Worm (Caenorhabditis elegans) whole organism, L2 larva: ENCODE data around the gene cpf-2.
"Not testable (repeated sequence)": the region's sequence is repeated elsewhere in the genome, so short reads cannot be mapped to it uniquely, and the experiment has no call there.

Source experiments
- C34F6.9 ChIP-seq: fragments of 150-350 bp; optimal IDR thresholded peaks from 2 replicates; lab custom pipeline; 2014; ENCODE audit warnings: missing biosample characterization, missing genetic modification characterization
- F13H6.1 ChIP-seq: sonication (generic microtip); optimal IDR thresholded peaks from 2 replicates; lab custom pipeline; 2016; ENCODE audit warnings: missing genetic modification characterization, missing compliant biosample characterization
- Y55F3AM.14 ChIP-seq: fragments of 200-800 bp; sonication (Bioruptor generic); optimal IDR thresholded peaks from 2 replicates; lab custom pipeline; 2018; ENCODE audit warnings: mild to moderate bottlenecking, missing genetic modification characterization, missing compliant biosample characterization
- blmp-1 ChIP-seq: sonication (generic microtip); optimal IDR thresholded peaks from 2 replicates; lab custom pipeline; 2017; ENCODE audit warnings: missing genetic modification characterization, mild to moderate bottlenecking, missing compliant biosample characterization, antibody characterized with exemption, moderate library complexity; ENCODE audit not compliant: insufficient read depth
- ceh-16 ChIP-seq: fragments of 150-350 bp; optimal IDR thresholded peaks from 2 replicates; lab custom pipeline; 2014; ENCODE audit warnings: missing biosample characterization, missing genetic modification characterization
- crh-2 ChIP-seq: sonication (generic microtip); optimal IDR thresholded peaks from 2 replicates; lab custom pipeline; 2017; ENCODE audit warnings: missing biosample characterization, missing genetic modification characterization
- egl-27 ChIP-seq: sonication (generic microtip); optimal IDR thresholded peaks from 3 replicates; lab custom pipeline; 2017; ENCODE audit warnings: missing biosample characterization, missing genetic modification reagents, missing genetic modification characterization
- elt-1 ChIP-seq: fragments of 150-350 bp; optimal IDR thresholded peaks from 2 replicates; lab custom pipeline; 2014; ENCODE audit warnings: missing biosample characterization, missing genetic modification characterization
- fos-1 ChIP-seq: fragments of 150-350 bp; optimal IDR thresholded peaks from 2 replicates; lab custom pipeline; 2014; ENCODE audit warnings: missing biosample characterization, missing genetic modification characterization
- gmeb-1 ChIP-seq: fragments of 150-350 bp; optimal IDR thresholded peaks from 2 replicates; lab custom pipeline; 2014; ENCODE audit warnings: missing biosample characterization, missing genetic modification characterization
- lin-13 ChIP-seq: fragments of 150-350 bp; optimal IDR thresholded peaks from 2 replicates; lab custom pipeline; 2014; ENCODE audit warnings: missing biosample characterization, missing genetic modification reagents, missing genetic modification characterization
- lsy-2 ChIP-seq, 2 experiments: fragments of 150-350 bp in 1 of 2; sonication (generic microtip) in 1 of 2; optimal IDR thresholded peaks; 2 replicates each; lab custom pipeline; 2014 to 2017; ENCODE audit warnings: missing biosample characterization in 2 of 2, missing genetic modification characterization in 2 of 2
- mab-5 ChIP-seq: fragments of 150-350 bp; optimal IDR thresholded peaks from 2 replicates; lab custom pipeline; 2014; ENCODE audit warnings: missing biosample characterization, missing genetic modification characterization
- nhr-10 ChIP-seq: sonication (generic microtip); optimal IDR thresholded peaks from 2 replicates; lab custom pipeline; 2017; ENCODE audit warnings: missing biosample characterization, missing genetic modification characterization
- nhr-129 ChIP-seq: fragments of 150-350 bp; optimal IDR thresholded peaks from 2 replicates; lab custom pipeline; 2014; ENCODE audit warnings: missing biosample characterization, missing genetic modification characterization
- nhr-21 ChIP-seq: fragments of 150-350 bp; optimal IDR thresholded peaks from 2 replicates; lab custom pipeline; 2014; ENCODE audit warnings: missing biosample characterization, missing genetic modification characterization
- nhr-23 ChIP-seq: fragments of 150-350 bp; optimal IDR thresholded peaks from 2 replicates; lab custom pipeline; 2014; ENCODE audit warnings: missing biosample characterization, missing genetic modification reagents, missing genetic modification characterization
- nhr-25 ChIP-seq: fragments of 150-350 bp; sonication (generic microtip); optimal IDR thresholded peaks from 3 replicates; lab custom pipeline; 2014; ENCODE audit warnings: missing biosample characterization, missing genetic modification characterization
- nhr-6 ChIP-seq: fragments of 150-350 bp; optimal IDR thresholded peaks from 2 replicates; lab custom pipeline; 2014; ENCODE audit warnings: missing biosample characterization, missing genetic modification characterization
- peb-1 ChIP-seq: fragments of 150-350 bp; optimal IDR thresholded peaks from 2 replicates; lab custom pipeline; 2014; ENCODE audit warnings: missing biosample characterization, missing genetic modification characterization
- sem-4 ChIP-seq: fragments of 150-350 bp; optimal IDR thresholded peaks from 2 replicates; lab custom pipeline; 2014; ENCODE audit warnings: missing biosample characterization, missing genetic modification reagents, missing genetic modification characterization
- skn-1 ChIP-seq: sonication (generic microtip); optimal IDR thresholded peaks from 2 replicates; lab custom pipeline; 2017; ENCODE audit warnings: missing biosample characterization, missing genetic modification characterization
- sma-3 ChIP-seq: sonication (generic microtip); optimal IDR thresholded peaks from 2 replicates; lab custom pipeline; 2016; ENCODE audit warnings: missing genetic modification reagents, missing genetic modification characterization, missing compliant biosample characterization
- sma-9 ChIP-seq, 2 experiments: fragments of 150-350 bp in 1 of 2; sonication (generic microtip) in 1 of 2; optimal IDR thresholded peaks; 2 replicates each; lab custom pipeline; 2014 to 2016; ENCODE audit warnings: missing genetic modification characterization in 2 of 2, mild to moderate bottlenecking in 1 of 2, missing biosample characterization in 1 of 2, missing compliant biosample characterization in 1 of 2, missing genetic modification reagents in 1 of 2, moderate library complexity in 1 of 2
- snpc-4 ChIP-seq: fragments of 150-350 bp; optimal IDR thresholded peaks from 2 replicates; lab custom pipeline; 2014; ENCODE audit warnings: missing biosample characterization, missing genetic modification characterization
- unc-39 ChIP-seq: fragments of 150-350 bp; optimal IDR thresholded peaks from 2 replicates; lab custom pipeline; 2014; ENCODE audit warnings: missing biosample characterization, missing genetic modification characterization
- unc-55 ChIP-seq: fragments of 150-350 bp; sonication (generic microtip); optimal IDR thresholded peaks from 3 replicates; lab custom pipeline; 2014; ENCODE audit warnings: missing biosample characterization, missing genetic modification reagents, missing genetic modification characterization
- ztf-11 ChIP-seq: sonication (generic microtip); optimal IDR thresholded peaks from 2 replicates; lab custom pipeline; 2017; ENCODE audit warnings: missing biosample characterization, missing genetic modification characterization
- ztf-4 ChIP-seq: fragments of 150-350 bp; optimal IDR thresholded peaks from 2 replicates; lab custom pipeline; 2014; ENCODE audit warnings: missing biosample characterization, missing genetic modification characterization

The cpf-2 gene

DNA sequence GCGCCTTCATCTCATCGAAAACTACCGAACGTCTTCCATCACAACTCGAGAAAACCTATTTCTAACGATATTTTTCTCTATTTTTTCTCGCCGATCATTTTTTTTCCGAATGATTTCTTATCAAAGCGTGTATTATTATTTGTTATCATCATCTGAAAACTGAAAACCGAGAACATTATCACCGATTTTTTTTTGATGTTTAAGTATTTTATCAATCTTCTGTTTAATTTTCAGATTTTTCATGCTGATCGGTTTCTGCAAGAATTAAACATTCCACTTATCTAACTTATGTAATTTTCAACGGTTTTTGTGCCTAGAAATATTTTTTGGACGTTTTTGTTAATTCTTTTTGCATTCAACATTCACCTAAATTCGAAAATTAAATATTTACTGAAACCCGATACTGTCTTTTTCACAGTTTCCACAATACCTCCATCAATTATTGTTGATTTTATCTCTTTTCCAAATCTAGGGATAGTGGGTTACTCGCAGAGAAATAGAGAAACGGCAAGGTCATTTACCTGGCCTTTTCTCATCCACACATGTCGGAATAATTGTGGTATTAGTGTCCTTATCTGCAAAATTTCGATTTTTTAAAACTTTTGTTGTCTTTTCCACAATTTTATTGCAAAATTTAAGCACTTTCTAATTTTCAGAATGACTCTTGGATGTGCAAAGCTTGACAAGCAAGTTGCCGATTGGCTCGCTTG, 30.2 kb upstream of the cpf-2 start, which contains the start of gene pgm-2:
Gene pgm-2, plus strand, starts transcription at position 657 of the 710 bp plus-strand sequence.
- TF ChIP-seq nhr-25 (peak; percentile 16), mab-5 (tag; lab: Kevin White, UChicago) (no peak), lin-13 (GFP tag; lab: Kevin White, UChicago) (no peak), nhr-23 (tag; lab: Kevin White, UChicago) (no peak), gmeb-1 (tag; lab: Kevin White, UChicago) (no peak), fos-1 (tag; lab: Kevin White, UChicago) (peak; percentile 62), elt-1 (tag; lab: Kevin White, UChicago) (no peak), unc-39 (tag; lab: Kevin White, UChicago) (no peak), nhr-21 (tag; lab: Kevin White, UChicago) (no peak), nhr-129 (no peak), Y55F3AM.14 (GFP tag; lab: Kevin White, UChicago) (no peak), sma-3 (GFP tag; lab: Kevin White, UChicago) (peak; percentile 6), ztf-11 (tag; lab: Kevin White, UChicago) (no peak), ceh-16 (tag; lab: Kevin White, UChicago) (peak; percentile 27)

ce11 chrIII:13296289-13296874, 27.7 kb upstream of the cpf-2 start, which contains the start of gene npp-18:
TSS of gene npp-18 (plus strand) at chrIII:13296853.
- TF ChIP-seq F13H6.1 (tag; lab: Kevin White, UChicago) (peak; percentile 61), C34F6.9 (tag; lab: Kevin White, UChicago) (peak; percentile 51), lin-13 (GFP tag; lab: Kevin White, UChicago) (peak; percentile 74), gmeb-1 (tag; lab: Kevin White, UChicago) (peak; percentile 78), sma-9 (GFP tag; optimal IDR thresholded peaks at IDR 0.05; lab: Kevin White, UChicago) (peak; percentile 63), unc-55 (GFP tag; lab: Kevin White, UChicago) (peak; percentile 58), sem-4 (tag; lab: Kevin White, UChicago) (peak; percentile 38), blmp-1 (peak; percentile 45), snpc-4 (tag; lab: Kevin White, UChicago) (peak; percentile 17), fos-1 (tag; lab: Kevin White, UChicago) (peak; percentile 33), sma-3 (GFP tag; lab: Kevin White, UChicago) (peak; percentile 56), lsy-2 (tag; optimal IDR thresholded peaks at IDR 0.05; lab: Kevin White, UChicago) (peak in 1 of 2 experiments; percentile 77), crh-2 (peak; percentile 60)
- TF ChIP-seq sma-9 (tag; optimal IDR thresholded peaks at IDR 0.05; lab: Kevin White, UChicago): not testable (repeated sequence)

- TF ChIP-seq lsy-2 (tag; optimal IDR thresholded peaks at IDR 0.05; lab: Kevin White, UChicago) (peak in 1 of 2 experiments; percentile 37), sma-3 (GFP tag; lab: Kevin White, UChicago) (peak; percentile 8)
Observed at ce11 chrIII:13292971-13293514, 24.4 kb upstream of the cpf-2 start, which contains the start of gene set-25. TSS of gene set-25 (minus strand) at chrIII:13293090.

DNA sequence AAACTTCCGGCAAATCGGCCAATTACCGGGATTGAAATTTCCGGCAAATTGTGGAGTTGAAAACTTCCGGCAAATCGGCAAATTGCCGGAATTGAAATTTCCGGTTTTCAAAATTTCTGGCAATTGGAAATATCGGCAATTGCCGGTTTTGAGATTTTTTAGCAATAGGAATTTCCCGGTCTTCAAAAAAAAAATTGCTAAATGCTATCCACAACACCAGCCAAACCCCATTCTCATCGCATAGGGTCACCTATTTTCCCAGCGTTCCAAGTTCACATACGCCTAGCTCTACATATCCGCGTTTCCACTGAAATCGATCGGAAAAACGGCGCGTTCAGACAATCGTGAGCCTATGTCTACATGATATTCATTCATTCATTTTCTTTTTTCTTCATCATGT, 16.7 kb upstream of the cpf-2 start, which contains the start of gene F56A8.8:
Gene F56A8.8, plus strand, starts transcription at position 301 of the 400 bp plus-strand sequence.
- TF ChIP-seq egl-27 (tag; lab: Kevin White, UChicago): no peak
- no peak for TF ChIP-seq ztf-4
- TF ChIP-seq elt-1 (tag; lab: Kevin White, UChicago): no peak
- no peak for TF ChIP-seq blmp-1
- TF ChIP-seq sma-3 (GFP tag; lab: Kevin White, UChicago): no peak
- TF ChIP-seq sma-9 (GFP tag; optimal IDR thresholded peaks at IDR 0.05; lab: Kevin White, UChicago): no peak
- TF ChIP-seq sma-9 (tag; optimal IDR thresholded peaks at IDR 0.05; lab: Kevin White, UChicago): no peak
- TF ChIP-seq mab-5 (tag; lab: Kevin White, UChicago): no peak
- no peak for TF ChIP-seq peb-1
- TF ChIP-seq nhr-10 (tag; lab: Kevin White, UChicago): no peak
- TF ChIP-seq unc-55 (GFP tag; lab: Kevin White, UChicago): no peak
- no peak for TF ChIP-seq nhr-6 (tag; lab: Kevin White, UChicago)
- TF ChIP-seq ceh-16 (tag; lab: Kevin White, UChicago): no peak
- TF ChIP-seq nhr-23 (tag; lab: Kevin White, UChicago): no peak
- TF ChIP-seq skn-1 (tag; lab: Kevin White, UChicago): no peak
- no peak for TF ChIP-seq unc-39 (tag; lab: Kevin White, UChicago)
- TF ChIP-seq, all 48 proteins: peak for 0
